Fruit fly (Drosophila melanogaster): ENCODE measurements around the gene CG12355.

The CG12355 gene

dm6 chr3L:15533402-15534129 lies 38.2 kb upstream of the CG12355 start (continued):
- TF ChIP-seq ssp (GFP tag; IDR thresholded peaks at IDR 0.05) (no peak), CG8924 (tag; optimal IDR thresholded peaks at IDR 0.05) (peak; percentile 43), CG16815 (GFP tag; optimal IDR thresholded peaks at IDR 0.05) (no peak), CG13624 (GFP tag; optimal IDR thresholded peaks at IDR 0.05) (peak; percentile 1), ftz-f1 (GFP tag; optimal IDR thresholded peaks at IDR 0.05) (no peak), Spps (tag; optimal IDR thresholded peaks at IDR 0.05) (peak; percentile 34), zf30C (GFP tag; optimal IDR thresholded peaks at IDR 0.05) (no peak), Chrac-16 (GFP tag; optimal IDR thresholded peaks at IDR 0.05) (peak; percentile 30), Hmr (GFP tag; optimal IDR thresholded peaks at IDR 0.05) (no peak), ERR (GFP tag; optimal IDR thresholded peaks at IDR 0.05) (no peak), CG6765 (GFP tag; optimal IDR thresholded peaks at IDR 0.05) (no peak), CG31224 (GFP tag; IDR thresholded peaks at IDR 0.05) (no peak), ewg (GFP tag; optimal IDR thresholded peaks at IDR 0.05) (no peak), seq (GFP tag; IDR thresholded peaks at IDR 0.05) (no peak), CG13123 (GFP tag; optimal IDR thresholded peaks at IDR 0.05) (peak; percentile 14), Hr39 (optimal IDR thresholded peaks at IDR 0.05) (no peak), CoRest (tag; optimal IDR thresholded peaks at IDR 0.05) (peak; percentile 36), psq (GFP tag; optimal IDR thresholded peaks at IDR 0.05) (no peak), fd96Cb (tag; optimal IDR thresholded peaks at IDR 0.05) (peak; percentile 47), CG7372 (GFP tag; IDR thresholded peaks at IDR 0.05) (no peak), CG7556 (GFP tag; optimal IDR thresholded peaks at IDR 0.05) (no peak), nerfin-1 (tag; optimal IDR thresholded peaks at IDR 0.05) (peak; percentile 16), CG32772 (GFP tag; IDR thresholded peaks at IDR 0.05) (0 out of 2 replicates have a peak, but pooled peaks have one; percentile 4), CG5953 (GFP tag; IDR thresholded peaks at IDR 0.05) (no peak), CG10431 (GFP tag; optimal IDR thresholded peaks at IDR 0.05) (peak; percentile 74), CG15696 (tag; optimal IDR thresholded peaks at IDR 0.05) (peak; percentile 18), CG17829 (tag; optimal IDR thresholded peaks at IDR 0.05) (peak; percentile 42), CG12104 (GFP tag; optimal IDR thresholded peaks at IDR 0.05) (no peak), CG7745 (tag; optimal IDR thresholded peaks at IDR 0.05) (no peak), cg (GFP tag; optimal IDR thresholded peaks at IDR 0.05) (no peak), lola (GFP tag; optimal IDR thresholded peaks at IDR 0.05) (no peak), CG15479 (GFP tag; optimal IDR thresholded peaks at IDR 0.05) (no peak), oc (tag; optimal IDR thresholded peaks at IDR 0.05) (peak; percentile 66), Mrtf (GFP tag; IDR thresholded peaks at IDR 0.05) (no peak), sqz (GFP tag; optimal IDR thresholded peaks at IDR 0.05) (no peak), Hr78 (GFP tag; optimal IDR thresholded peaks at IDR 0.05) (no peak), CG4282 (GFP tag; optimal IDR thresholded peaks at IDR 0.05) (no peak), scrt (GFP tag; optimal IDR thresholded peaks at IDR 0.05) (no peak), cad (GFP tag; optimal IDR thresholded peaks at IDR 0.05) (no peak), mld (GFP tag; IDR thresholded peaks at IDR 0.05; ENCODE audit: partially characterized antibody) (no peak), CG12769 (tag; optimal IDR thresholded peaks at IDR 0.05) (no peak), CG8290 (GFP tag; optimal IDR thresholded peaks at IDR 0.05) (no peak), CG8290 (tag; optimal IDR thresholded peaks at IDR 0.05) (peak in 1 of 2 experiments; percentile 40), CG6689 (GFP tag; IDR thresholded peaks at IDR 0.05) (no peak), gem (tag; optimal IDR thresholded peaks at IDR 0.05) (peak; percentile 45), insv (GFP tag; optimal IDR thresholded peaks at IDR 0.05) (no peak), Scr (GFP tag; IDR thresholded peaks at IDR 0.05; ENCODE audit: partially characterized antibody) (no peak), chn (GFP tag; optimal IDR thresholded peaks at IDR 0.05) (no peak), CG8388 (GFP tag; optimal IDR thresholded peaks at IDR 0.05) (peak; percentile 20), Sry-β (GFP tag; optimal IDR thresholded peaks at IDR 0.05) (no peak)
